Worm (Caenorhabditis elegans) whole organism, midembryonic: ENCODE measurements around the gene pdhb-1.

Experiments
- T22C8.4 ChIP-seq: fragments of 200-800 bp; sonication (Bioruptor generic); IDR thresholded peaks from 2 replicates; pipeline ENCODE4 v1.3.6; 2022; ENCODE audit warnings: missing genetic modification characterization, missing compliant biosample characterization
- cog-1 ChIP-seq: sonication (generic microtip); optimal IDR thresholded peaks from 2 replicates; lab custom pipeline; 2016; ENCODE audit warnings: missing genetic modification characterization, missing compliant biosample characterization
- med-1 ChIP-seq: sonication (generic microtip); optimal IDR thresholded peaks from 2 replicates; lab custom pipeline; 2017; ENCODE audit warnings: missing genetic modification characterization, mild to moderate bottlenecking, missing compliant biosample characterization, antibody characterized with exemption, missing genetic modification reagents; ENCODE audit not compliant: insufficient read depth

- no peak for TF ChIP-seq T22C8.4 (GFP tag; lab: Robert Waterston, UW)
- no peak for TF ChIP-seq cog-1
- TF ChIP-seq med-1 (GFP tag; lab: Kevin White, UChicago), result no peak
These were observed 49.4 kb upstream of the pdhb-1 start, which contains the start of gene elks-1 for ce11 chrIV:3349977-3350580.
